Worm (Caenorhabditis elegans) whole organism, L4 larva: ENCODE measurements around the gene C08E3.15.
"Not testable (repeated sequence)": the region's sequence is repeated elsewhere in the genome, so short reads cannot be mapped to it uniquely, and the experiment has no call there.

Experiments
- D1046.2 ChIP-seq: fragments of 200-800 bp; sonication (Bioruptor generic); IDR thresholded peaks from 2 replicates; pipeline ENCODE4 v1.3.6; 2022; ENCODE audit warnings: missing genetic modification characterization, missing compliant biosample characterization
- R02D3.7 ChIP-seq: fragments of 150-350 bp; sonication (generic microtip); optimal IDR thresholded peaks from 3 replicates; lab custom pipeline; 2014; ENCODE audit warnings: missing biosample characterization, missing genetic modification characterization
- T20F7.1 ChIP-seq: fragments of 200-800 bp; sonication (Bioruptor generic); optimal IDR thresholded peaks from 2 replicates; lab custom pipeline; 2018; ENCODE audit warnings: mild to moderate bottlenecking, missing genetic modification characterization, missing compliant biosample characterization
- T26A8.4 ChIP-seq: fragments of 200-800 bp; sonication (Bioruptor generic); IDR thresholded peaks from 2 replicates; pipeline ENCODE4 v1.3.6; 2022; ENCODE audit warnings: missing genetic modification characterization, missing compliant biosample characterization
- Y48G9A.11 ChIP-seq: fragments of 200-800 bp; sonication (Bioruptor generic); IDR thresholded peaks from 2 replicates; pipeline ENCODE4 v1.3.6; 2022; ENCODE audit warnings: missing genetic modification reagents, missing genetic modification characterization, missing compliant biosample characterization
- Y5F2A.4 ChIP-seq: fragments of 200-800 bp; sonication (Bioruptor generic); optimal IDR thresholded peaks from 2 replicates; lab custom pipeline; 2018; ENCODE audit warnings: mild to moderate bottlenecking, missing genetic modification characterization, missing compliant biosample characterization
- ZK337.2 ChIP-seq: fragments of 200-800 bp; sonication (Bioruptor generic); IDR thresholded peaks from 2 replicates; pipeline ENCODE4 v1.3.6; 2022; ENCODE audit warnings: missing genetic modification reagents, missing genetic modification characterization, missing compliant biosample characterization
- ZK546.5 ChIP-seq, 2 experiments: sonication (generic microtip); optimal IDR thresholded peaks; 2 replicates each; lab custom pipeline; 2017; ENCODE audit warnings: missing biosample characterization in 2 of 2, missing genetic modification characterization in 2 of 2
- aly-2 ChIP-seq: sonication (generic microtip); optimal IDR thresholded peaks from 2 replicates; lab custom pipeline; 2018; ENCODE audit warnings: missing biosample characterization, missing genetic modification characterization
- ceh-20 ChIP-seq: fragments of 200-800 bp; sonication (Bioruptor generic); IDR thresholded peaks from 2 replicates; pipeline ENCODE4 v1.3.6; 2022; ENCODE audit warnings: missing genetic modification reagents, missing genetic modification characterization, missing compliant biosample characterization
- ces-1 ChIP-seq: fragments of 150-350 bp; sonication (generic microtip); optimal IDR thresholded peaks from 4 replicates; lab custom pipeline; 2014; ENCODE audit warnings: missing biosample characterization, missing genetic modification reagents, missing genetic modification characterization
- daf-12 ChIP-seq: fragments of 150-350 bp; optimal IDR thresholded peaks from 2 replicates; lab custom pipeline; 2014; ENCODE audit warnings: missing biosample characterization, missing genetic modification reagents, missing genetic modification characterization
- daf-16 ChIP-seq, 3 experiments: sonication (generic microtip); optimal IDR thresholded peaks; 2 replicates each; lab custom pipeline; 2016 to 2017; ENCODE audit warnings: missing genetic modification characterization in 3 of 3, missing genetic modification reagents in 3 of 3, mild to moderate bottlenecking in 2 of 3, missing compliant biosample characterization in 2 of 3, missing biosample characterization in 1 of 3, moderate library complexity in 1 of 3
- dmd-6 ChIP-seq: fragments of 200-800 bp; sonication (Bioruptor generic); IDR thresholded peaks from 2 replicates; pipeline ENCODE4 v1.3.6; 2022; ENCODE audit warnings: missing genetic modification reagents, missing genetic modification characterization, missing compliant biosample characterization
- dmd-8 ChIP-seq: fragments of 200-800 bp; sonication (Bioruptor generic); IDR thresholded peaks from 2 replicates; pipeline ENCODE4 v1.3.6; 2022; ENCODE audit warnings: missing genetic modification characterization, missing compliant biosample characterization
- dmd-9 ChIP-seq: fragments of 200-800 bp; sonication (Bioruptor generic); IDR thresholded peaks from 2 replicates; pipeline ENCODE4 v1.3.6; 2022; ENCODE audit warnings: missing genetic modification reagents, missing genetic modification characterization, missing compliant biosample characterization
- duxl-1 ChIP-seq: sonication (generic microtip); optimal IDR thresholded peaks from 2 replicates; lab custom pipeline; 2016; ENCODE audit warnings: mild to moderate bottlenecking, missing genetic modification characterization, moderate library complexity, missing compliant biosample characterization; ENCODE audit not compliant: poor library complexity
- hif-1 ChIP-seq, 2 experiments: sonication (generic microtip); optimal IDR thresholded peaks; 2 replicates each; lab custom pipeline; 2016 to 2017; ENCODE audit warnings: missing compliant biosample characterization in 2 of 2, missing genetic modification characterization in 2 of 2, missing genetic modification reagents in 2 of 2, missing genotype in 2 of 2, mild to moderate bottlenecking in 1 of 2
- hlh-11 ChIP-seq: fragments of 200-800 bp; sonication (Bioruptor generic); optimal IDR thresholded peaks from 2 replicates; lab custom pipeline; 2018; ENCODE audit warnings: mild to moderate bottlenecking, missing genetic modification characterization, missing compliant biosample characterization
- hmg-1.1 ChIP-seq: fragments of 200-800 bp; sonication (Bioruptor generic); IDR thresholded peaks from 2 replicates; pipeline ENCODE4 v1.3.6; 2022; ENCODE audit warnings: missing genetic modification reagents, missing genetic modification characterization, missing compliant biosample characterization
- lin-1 ChIP-seq: fragments of 200-800 bp; sonication (Bioruptor generic); IDR thresholded peaks from 2 replicates; pipeline ENCODE4 v1.3.6; 2022; ENCODE audit warnings: missing genetic modification reagents, missing genetic modification characterization, missing compliant biosample characterization
- lin-38 ChIP-seq: fragments of 200-800 bp; sonication (Bioruptor generic); IDR thresholded peaks from 2 replicates; pipeline ENCODE4 v1.3.6; 2022; ENCODE audit warnings: missing genetic modification reagents, missing genetic modification characterization, missing compliant biosample characterization
- lsy-2 ChIP-seq, 2 experiments: fragments of 150-350 bp in 1 of 2; sonication (generic microtip) in 1 of 2; optimal IDR thresholded peaks; 2 replicates each; lab custom pipeline; 2014 to 2017; ENCODE audit warnings: missing biosample characterization in 2 of 2, missing genetic modification characterization in 2 of 2
- madf-5 ChIP-seq, 2 experiments: fragments of 200-800 bp; sonication (Bioruptor generic); IDR thresholded peaks; 2 replicates each; pipeline ENCODE4 v1.3.6; 2022; ENCODE audit warnings: missing compliant biosample characterization in 2 of 2, missing genetic modification characterization in 2 of 2
- mes-2 ChIP-seq: sonication (generic microtip); optimal IDR thresholded peaks from 2 replicates; lab custom pipeline; 2016; ENCODE audit warnings: missing genotype, mild to moderate bottlenecking, missing genetic modification characterization, missing compliant biosample characterization; ENCODE audit not compliant: poor library complexity, severe bottlenecking
- nhr-237 ChIP-seq: sonication (generic microtip); optimal IDR thresholded peaks from 2 replicates; lab custom pipeline; 2017; ENCODE audit warnings: missing biosample characterization, missing genetic modification characterization
- nhr-28 ChIP-seq: fragments of 150-350 bp; optimal IDR thresholded peaks from 2 replicates; lab custom pipeline; 2014; ENCODE audit warnings: missing biosample characterization, missing genetic modification characterization
- nhr-41 ChIP-seq: fragments of 200-800 bp; sonication (Bioruptor generic); IDR thresholded peaks from 2 replicates; pipeline ENCODE4 v1.3.6; 2022; ENCODE audit warnings: missing genetic modification reagents, missing genetic modification characterization, missing compliant biosample characterization
- php-3 ChIP-seq: fragments of 200-800 bp; sonication (Bioruptor generic); IDR thresholded peaks from 2 replicates; pipeline ENCODE4 v1.3.6; 2022; ENCODE audit warnings: missing genetic modification reagents, missing genetic modification characterization, missing compliant biosample characterization
- pqm-1 ChIP-seq: sonication (generic microtip); optimal IDR thresholded peaks from 2 replicates; lab custom pipeline; 2017; ENCODE audit warnings: missing biosample characterization, missing genetic modification characterization
- set-16 ChIP-seq: fragments of 200-800 bp; sonication (Bioruptor generic); IDR thresholded peaks from 2 replicates; pipeline ENCODE4 v1.3.6; 2022; ENCODE audit warnings: missing genetic modification reagents, missing genetic modification characterization, missing compliant biosample characterization
- spr-1 ChIP-seq: sonication (generic microtip); optimal IDR thresholded peaks from 2 replicates; lab custom pipeline; 2016; ENCODE audit warnings: mild to moderate bottlenecking, missing genetic modification characterization, missing compliant biosample characterization
- tra-1 ChIP-seq: fragments of 200-800 bp; sonication (Bioruptor generic); IDR thresholded peaks from 2 replicates; pipeline ENCODE4 v1.3.6; 2022; ENCODE audit warnings: missing genetic modification reagents, missing genetic modification characterization, missing compliant biosample characterization
- unc-130 ChIP-seq: sonication (generic microtip); optimal IDR thresholded peaks from 2 replicates; lab custom pipeline; 2016; ENCODE audit warnings: missing genetic modification reagents, missing genetic modification characterization, missing compliant biosample characterization
- ztf-11 ChIP-seq: fragments of 150-350 bp; optimal IDR thresholded peaks from 2 replicates; lab custom pipeline; 2014; ENCODE audit warnings: missing biosample characterization, missing genetic modification characterization

Gene C08E3.15

DNA sequence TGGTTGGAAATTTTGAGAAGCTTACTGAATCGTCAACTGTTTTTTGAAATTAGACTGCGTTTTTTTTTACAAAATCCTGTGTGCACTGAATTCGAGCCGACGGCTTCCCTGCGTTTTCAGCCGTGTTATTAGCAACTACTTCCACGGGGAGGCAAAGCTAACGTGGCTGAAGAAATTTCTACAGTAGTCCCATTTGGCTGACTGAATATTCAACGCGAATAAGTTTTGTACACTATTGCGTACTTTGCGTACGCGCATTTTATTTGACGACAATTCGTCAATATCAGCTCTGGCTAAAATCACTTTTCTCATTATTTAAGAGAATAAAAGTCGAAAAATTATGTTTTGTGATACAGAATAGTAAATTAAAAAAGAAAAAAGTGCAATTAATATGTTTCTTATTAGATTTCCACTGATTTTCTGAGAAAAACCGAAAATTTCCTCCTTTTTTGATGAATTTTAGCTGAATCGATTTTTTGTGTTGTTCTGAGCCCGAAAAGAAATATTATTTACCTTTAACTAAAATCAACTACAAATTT, 33.7 kb upstream of the C08E3.15 start:
- TF ChIP-seq mes-2 (tag; lab: Kevin White, UChicago) (peak; percentile 26), duxl-1 (tag; lab: Kevin White, UChicago) (peak; percentile 51), Y48G9A.11 (GFP tag; lab: Robert Waterston, UW) (peak; percentile 72), D1046.2 (GFP tag; lab: Robert Waterston, UW) (0 out of 2 replicates have a peak, but pooled peaks have one; percentile 24), hmg-1.1 (GFP tag; lab: Robert Waterston, UW) (peak; percentile 49), dmd-6 (GFP tag; lab: Robert Waterston, UW) (peak; percentile 23; the same call in 1 of the 2 replicates), tra-1 (GFP tag; lab: Robert Waterston, UW) (0 out of 2 replicates have a peak, but pooled peaks have one; percentile 16), T26A8.4 (GFP tag; lab: Robert Waterston, UW) (0 out of 2 replicates have a peak, but pooled peaks have one; percentile 43)

DNA sequence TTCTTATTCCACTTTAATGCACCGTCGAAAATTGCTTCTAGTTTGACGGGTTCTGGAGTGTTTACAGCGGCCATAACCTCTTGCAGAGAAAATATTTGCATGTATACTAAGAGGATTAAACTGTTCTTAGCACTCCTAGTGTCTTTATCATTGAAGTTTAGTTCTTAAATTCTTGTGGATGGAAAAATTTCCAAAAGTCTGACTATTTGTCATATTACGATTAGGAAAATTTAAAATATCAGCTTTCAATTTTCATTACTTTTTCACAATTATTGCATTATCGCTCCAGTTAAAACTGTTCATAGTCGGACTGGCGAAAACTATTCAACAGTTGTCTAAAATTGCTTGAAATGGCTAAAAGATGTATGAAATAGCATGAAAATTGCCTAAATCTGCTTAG, 33.2 kb upstream of the C08E3.15 start, which contains the start of gene ZC204.13:
TSS of gene ZC204.13 (minus strand) at position 101 of the 400 bp plus-strand sequence.
- not testable (repeated sequence) for TF ChIP-seq lin-38 (GFP tag; lab: Robert Waterston, UW); daf-12 (tag; lab: Kevin White, UChicago); ces-1

DNA sequence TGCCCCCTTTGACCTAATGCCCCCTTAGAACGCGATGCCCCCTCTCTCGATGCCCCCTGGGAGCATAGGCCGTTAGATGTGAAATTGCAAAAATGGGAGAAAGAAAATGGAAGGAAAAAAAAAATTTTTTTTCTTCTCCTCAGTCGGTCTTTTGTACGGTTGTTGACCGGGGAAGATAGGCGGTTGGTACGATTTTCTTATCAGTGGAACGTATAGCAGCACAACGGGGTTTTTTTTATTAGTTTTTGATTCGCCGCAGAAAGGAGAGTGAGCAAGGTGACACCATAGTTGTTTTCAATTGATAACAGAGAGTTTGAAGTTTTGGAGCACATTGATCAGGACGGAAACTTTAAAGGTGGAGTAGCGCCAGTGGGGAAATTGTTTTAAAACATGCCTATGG, 32.0 kb upstream of the C08E3.15 start:
- TF ChIP-seq pqm-1 (tag; lab: Kevin White, UChicago) (peak; percentile 68), duxl-1 (tag; lab: Kevin White, UChicago) (peak; percentile 26), daf-16 (tag; optimal IDR thresholded peaks at IDR 0.05; lab: Kevin White, UChicago) (peak; percentile 48), dmd-6 (GFP tag; lab: Robert Waterston, UW) (peak; percentile 88), php-3 (peak; percentile 70), dmd-9 (0 out of 2 replicates have a peak, but pooled peaks have one; percentile 27), nhr-41 (0 out of 2 replicates have a peak, but pooled peaks have one; percentile 14), T26A8.4 (GFP tag; lab: Robert Waterston, UW) (0 out of 2 replicates have a peak, but pooled peaks have one; percentile 45), tra-1 (GFP tag; lab: Robert Waterston, UW) (peak; percentile 55; the same call in 1 of the 2 replicates), hlh-11 (tag; lab: Kevin White, UChicago) (peak; percentile 36), lin-1 (GFP tag; lab: Robert Waterston, UW) (peak; percentile 43; the same call in 1 of the 2 replicates), nhr-28 (tag; lab: Kevin White, UChicago) (peak; percentile 47)
- not testable (repeated sequence) for TF ChIP-seq daf-16 (GFP tag; optimal IDR thresholded peaks at IDR 0.05; lab: Kevin White, UChicago)
- TF ChIP-seq, all 104 proteins: peak for 12; not testable (repeated sequence) for 92

- TF ChIP-seq ZK337.2 (no peak), Y5F2A.4 (GFP tag; lab: Kevin White, UChicago) (no peak), php-3 (no peak), unc-130 (GFP tag; lab: Kevin White, UChicago) (no peak), ztf-11 (tag; lab: Kevin White, UChicago) (no peak), dmd-8 (GFP tag; lab: Robert Waterston, UW) (no peak), ceh-20 (GFP tag; lab: Robert Waterston, UW) (no peak), daf-12 (tag; lab: Kevin White, UChicago) (no peak), dmd-6 (GFP tag; lab: Robert Waterston, UW) (no peak), lsy-2 (tag; optimal IDR thresholded peaks at IDR 0.05; lab: Kevin White, UChicago) (no peak), R02D3.7 (tag; lab: Kevin White, UChicago) (no peak), hif-1 (tag; optimal IDR thresholded peaks at IDR 0.05; lab: Kevin White, UChicago) (no peak), aly-2 (no peak), spr-1 (tag; lab: Kevin White, UChicago) (no peak), madf-5 (GFP tag; IDR thresholded peaks at IDR 0.05; lab: Robert Waterston, UW) (no peak), T20F7.1 (GFP tag; lab: Kevin White, UChicago) (no peak), nhr-237 (tag; lab: Kevin White, UChicago) (no peak), mes-2 (tag; lab: Kevin White, UChicago) (no peak), ZK546.5 (tag; optimal IDR thresholded peaks at IDR 0.05; lab: Kevin White, UChicago) (no peak), set-16 (no peak)
Measured at ce11 chrII:1657202-1657601, 29.5 kb upstream of the C08E3.15 start, which contains the start of gene ZC204.12. Gene ZC204.12 (minus strand): TSS chrII:1657302.
